Fruit fly (Drosophila melanogaster) whole organism, embryonic: ENCODE results near the gene CG5973.
A peak's percentile ranks its signal among the peaks of the same experiment; 100 is the strongest.

Experiments used
- Abd-B ChIP-seq: fragments of 200-800 bp; sonication (Bioruptor generic); optimal IDR thresholded peaks from 2 replicates; lab custom pipeline; 2018; ENCODE audit warnings: missing biosample characterization, mild to moderate bottlenecking, missing genetic modification characterization, moderate library complexity
- Asciz ChIP-seq: fragments of 200-800 bp; sonication (Bioruptor generic); optimal IDR thresholded peaks from 2 replicates; lab custom pipeline; 2017; ENCODE audit warnings: missing biosample characterization, mild to moderate bottlenecking, missing genetic modification characterization, missing genetic modification reagents
- Atf-2 ChIP-seq: fragments of 200-800 bp; sonication (Bioruptor generic); optimal IDR thresholded peaks from 2 replicates; lab custom pipeline; 2016; ENCODE audit warnings: missing biosample characterization, missing genetic modification characterization
- CG12155 ChIP-seq: fragments of 200-800 bp; sonication (Bioruptor generic); optimal IDR thresholded peaks from 3 replicates; lab custom pipeline; 2016; ENCODE audit warnings: missing biosample characterization, missing genetic modification characterization
- CG12219 ChIP-seq: fragments of 200-800 bp; sonication (Bioruptor generic); optimal IDR thresholded peaks from 3 replicates; lab custom pipeline; 2018; ENCODE audit warnings: missing biosample characterization, mild to moderate bottlenecking, missing genetic modification characterization
- CG1233 ChIP-seq: fragments of 200-800 bp; sonication (Bioruptor generic); optimal IDR thresholded peaks from 4 replicates; lab custom pipeline; 2018; ENCODE audit warnings: missing biosample characterization, mild to moderate bottlenecking, missing genetic modification characterization
- CG12942 ChIP-seq: fragments of 200-800 bp; sonication (Bioruptor generic); optimal IDR thresholded peaks from 3 replicates; lab custom pipeline; 2016; ENCODE audit warnings: missing biosample characterization, missing genetic modification characterization
- CG13123 ChIP-seq: fragments of 200-800 bp; sonication (Bioruptor generic); optimal IDR thresholded peaks from 2 replicates; lab custom pipeline; 2016; ENCODE audit warnings: missing biosample characterization, missing genetic modification characterization
- CG15514 ChIP-seq: fragments of 200-800 bp; sonication (Bioruptor generic); optimal IDR thresholded peaks from 3 replicates; lab custom pipeline; 2017; ENCODE audit warnings: missing biosample characterization, missing genetic modification characterization, mild to moderate bottlenecking, moderate library complexity, missing genetic modification reagents
- CG17186 ChIP-seq: fragments of 200-800 bp; sonication (Bioruptor generic); optimal IDR thresholded peaks from 3 replicates; lab custom pipeline; 2017; ENCODE audit warnings: missing biosample characterization, missing genetic modification reagents, missing genetic modification characterization
- CG17359 ChIP-seq: fragments of 200-800 bp; sonication (Bioruptor generic); optimal IDR thresholded peaks from 3 replicates; lab custom pipeline; 2018; ENCODE audit warnings: missing biosample characterization, mild to moderate bottlenecking, missing genetic modification characterization, moderate library complexity
- CG17802 ChIP-seq: fragments of 200-800 bp; sonication (Bioruptor generic); optimal IDR thresholded peaks from 2 replicates; lab custom pipeline; 2018; ENCODE audit warnings: missing biosample characterization, mild to moderate bottlenecking, missing genetic modification characterization, moderate library complexity
- CG2116 ChIP-seq: fragments of 200-800 bp; sonication (Bioruptor generic); optimal IDR thresholded peaks from 3 replicates; lab custom pipeline; 2018; ENCODE audit warnings: missing biosample characterization, mild to moderate bottlenecking, missing genetic modification characterization
- CG34422 ChIP-seq: fragments of 200-800 bp; sonication (Bioruptor generic); IDR thresholded peaks from 3 replicates; pipeline ENCODE4 v1.3.6; 2022; ENCODE audit warnings: missing biosample characterization, missing genetic modification characterization
- CG42726 ChIP-seq: fragments of 200-800 bp; sonication (Bioruptor generic); IDR thresholded peaks from 2 replicates; pipeline ENCODE4 v1.3.6; 2022; ENCODE audit warnings: missing biosample characterization, missing genetic modification characterization; ENCODE audit not compliant: partially characterized antibody
- CG4282 ChIP-seq: fragments of 200-800 bp; sonication (Bioruptor generic); optimal IDR thresholded peaks from 2 replicates; lab custom pipeline; 2016; ENCODE audit warnings: missing biosample characterization, missing genetic modification characterization
- CG8290 ChIP-seq, 3 experiments: fragments of 200-800 bp; sonication (Bioruptor generic); optimal IDR thresholded peaks; 2 replicates each; lab custom pipeline; 2016 to 2019; ENCODE audit warnings: missing biosample characterization in 3 of 3, missing genetic modification characterization in 3 of 3, mild to moderate bottlenecking in 2 of 3, moderate library complexity in 1 of 3
- CG9876 ChIP-seq: fragments of 200-800 bp; sonication (Bioruptor generic); optimal IDR thresholded peaks from 2 replicates; lab custom pipeline; 2016; ENCODE audit warnings: missing biosample characterization, missing genetic modification characterization
- Camta ChIP-seq: fragments of 200-800 bp; sonication (Bioruptor generic); optimal IDR thresholded peaks from 2 replicates; lab custom pipeline; 2016; ENCODE audit warnings: missing biosample characterization, missing genetic modification characterization
- CoRest ChIP-seq: fragments of 200-800 bp; sonication (Bioruptor generic); optimal IDR thresholded peaks from 3 replicates; lab custom pipeline; 2018; ENCODE audit warnings: missing biosample characterization, mild to moderate bottlenecking, missing genetic modification characterization, moderate library complexity
- Dip2 ChIP-seq: fragments of 200-800 bp; sonication (Bioruptor generic); IDR thresholded peaks from 2 replicates; pipeline ENCODE4 v1.3.6; 2022; ENCODE audit warnings: missing biosample characterization, missing genetic modification characterization
- Elba2 ChIP-seq: fragments of 200-800 bp; sonication (Bioruptor generic); optimal IDR thresholded peaks from 3 replicates; lab custom pipeline; 2016; ENCODE audit warnings: missing biosample characterization, missing genetic modification characterization
- Fer3 ChIP-seq: fragments of 200-800 bp; sonication (Bioruptor generic); optimal IDR thresholded peaks from 2 replicates; lab custom pipeline; 2018; ENCODE audit warnings: missing biosample characterization, mild to moderate bottlenecking, missing genetic modification characterization, moderate library complexity
- MBD-R2 ChIP-seq: fragments of 200-800 bp; sonication (Bioruptor generic); IDR thresholded peaks from 2 replicates; pipeline ENCODE4 v1.3.6; 2022; ENCODE audit warnings: missing biosample characterization, missing genetic modification characterization
- Opbp ChIP-seq: fragments of 200-800 bp; sonication (Bioruptor generic); IDR thresholded peaks from 3 replicates; pipeline ENCODE4 v1.3.6; 2022; ENCODE audit warnings: missing biosample characterization, missing genetic modification characterization; ENCODE audit not compliant: partially characterized antibody
- Sox102F ChIP-seq: fragments of 200-800 bp; sonication (Bioruptor generic); optimal IDR thresholded peaks from 2 replicates; lab custom pipeline; 2018; ENCODE audit warnings: missing biosample characterization, mild to moderate bottlenecking, missing genetic modification characterization, moderate library complexity
- Sry-δ ChIP-seq: fragments of 200-800 bp; sonication (Bioruptor generic); optimal IDR thresholded peaks from 2 replicates; lab custom pipeline; 2016; ENCODE audit warnings: missing biosample characterization, missing genetic modification characterization
- Stat92E ChIP-seq, 3 experiments: fragments of >200 bp in 2 of 3; fragments of 200-800 bp in 1 of 3; sonication (Bioruptor generic) in 1 of 3; optimal IDR thresholded peaks; 2 replicates each; lab custom pipeline; 2017 to 2019; ENCODE audit warnings: missing biosample characterization in 3 of 3, missing genetic modification characterization in 3 of 3, mild to moderate bottlenecking in 1 of 3, moderate library complexity in 1 of 3
- Taf1 ChIP-seq: fragments of 200-800 bp; sonication (Bioruptor generic); IDR thresholded peaks from 2 replicates; pipeline ENCODE4 v1.3.6; 2022; ENCODE audit warnings: missing biosample characterization, missing genetic modification characterization
- az2 ChIP-seq: fragments of 200-800 bp; sonication (Bioruptor generic); optimal IDR thresholded peaks from 3 replicates; lab custom pipeline; 2016; ENCODE audit warnings: missing biosample characterization, missing genetic modification characterization
- bsh ChIP-seq, 2 experiments: fragments of 200-800 bp; sonication (Bioruptor generic); optimal IDR thresholded peaks; 2 replicates each; lab custom pipeline; 2017 to 2018; ENCODE audit warnings: mild to moderate bottlenecking in 2 of 2, missing biosample characterization in 2 of 2, missing genetic modification characterization in 2 of 2, moderate library complexity in 1 of 2
- ci ChIP-seq: fragments of 200-800 bp; sonication (Bioruptor generic); IDR thresholded peaks from 3 replicates; pipeline ENCODE4 v1.3.6; 2022; ENCODE audit warnings: missing biosample characterization, missing genetic modification characterization
- da ChIP-seq: fragments of 200-800 bp; sonication (Bioruptor generic); optimal IDR thresholded peaks from 2 replicates; lab custom pipeline; 2016; ENCODE audit warnings: missing biosample characterization, missing genetic modification characterization
- dysf ChIP-seq: fragments of 200-800 bp; sonication (Bioruptor generic); IDR thresholded peaks from 3 replicates; pipeline ENCODE4 v1.3.6; 2022; ENCODE audit warnings: missing biosample characterization, missing genetic modification characterization
- en ChIP-seq: fragments of 200-800 bp; sonication (Bioruptor generic); optimal IDR thresholded peaks from 2 replicates; lab custom pipeline; 2016; ENCODE audit warnings: missing biosample characterization, missing genetic modification characterization
- exex ChIP-seq: fragments of 200-800 bp; sonication (Bioruptor generic); optimal IDR thresholded peaks from 4 replicates; lab custom pipeline; 2018; ENCODE audit warnings: missing biosample characterization, mild to moderate bottlenecking, missing genetic modification characterization, moderate library complexity
- fu2 ChIP-seq: fragments of 200-800 bp; sonication (Bioruptor generic); optimal IDR thresholded peaks from 2 replicates; lab custom pipeline; 2016; ENCODE audit warnings: missing biosample characterization, missing genetic modification characterization
- gce ChIP-seq: fragments of 200-800 bp; sonication (Bioruptor generic); IDR thresholded peaks from 3 replicates; pipeline ENCODE4 v1.3.6; 2022; ENCODE audit warnings: missing biosample characterization, missing genetic modification characterization
- gcm2 ChIP-seq: fragments of 200-800 bp; sonication (Bioruptor generic); optimal IDR thresholded peaks from 2 replicates; lab custom pipeline; 2016; ENCODE audit warnings: missing biosample characterization, missing genetic modification characterization
- lola ChIP-seq, 3 experiments: fragments of >200 bp in 2 of 3; fragments of 200-800 bp in 1 of 3; sonication (Bioruptor generic) in 1 of 3; optimal IDR thresholded peaks; 2 replicates each; lab custom pipeline; 2017 to 2019; ENCODE audit warnings: missing biosample characterization in 3 of 3, missing genetic modification characterization in 3 of 3, mild to moderate bottlenecking in 1 of 3, moderate library complexity in 1 of 3
- mld ChIP-seq: fragments of 200-800 bp; sonication (Bioruptor generic); IDR thresholded peaks from 3 replicates; pipeline ENCODE4 v1.3.6; 2022; ENCODE audit warnings: missing biosample characterization, missing genetic modification characterization; ENCODE audit not compliant: partially characterized antibody
- peb ChIP-seq: fragments of 200-800 bp; sonication (Bioruptor generic); IDR thresholded peaks from 2 replicates; pipeline ENCODE4 v1.3.6; 2022; ENCODE audit warnings: missing biosample characterization, missing genetic modification characterization
- row ChIP-seq: fragments of 200-800 bp; sonication (Bioruptor generic); IDR thresholded peaks from 3 replicates; pipeline ENCODE4 v1.3.6; 2022; ENCODE audit warnings: missing biosample characterization, missing genetic modification characterization
- sd ChIP-seq: fragments of 200-800 bp; sonication (Bioruptor generic); optimal IDR thresholded peaks from 3 replicates; lab custom pipeline; 2018; ENCODE audit warnings: missing biosample characterization, mild to moderate bottlenecking, missing genetic modification characterization, moderate library complexity
- sisA ChIP-seq: fragments of 200-800 bp; sonication (Bioruptor generic); IDR thresholded peaks from 2 replicates; pipeline ENCODE4 v1.3.6; 2022; ENCODE audit warnings: missing biosample characterization, missing genetic modification characterization
- slou ChIP-seq: fragments of 200-800 bp; sonication (Bioruptor generic); optimal IDR thresholded peaks from 3 replicates; lab custom pipeline; 2016; ENCODE audit warnings: missing biosample characterization, missing genetic modification characterization
- wor ChIP-seq: fragments of 200-800 bp; sonication (Bioruptor generic); IDR thresholded peaks from 2 replicates; pipeline ENCODE4 v1.3.6; 2022; ENCODE audit warnings: missing biosample characterization, missing genetic modification characterization
- z ChIP-seq: fragments of 200-800 bp; sonication (Bioruptor generic); IDR thresholded peaks from 3 replicates; pipeline ENCODE4 v1.3.6; 2022; ENCODE audit warnings: missing biosample characterization, missing genetic modification characterization

The CG5973 gene

dm6 chr2L:7494341-7495293 is 57.3 kb downstream of the CG5973 start (continued):
- TF ChIP-seq Opbp: no peak
- TF ChIP-seq CG1233 (GFP tag; lab: Kevin White, UChicago): peak; percentile 10
- no peak for TF ChIP-seq en (GFP tag; lab: Kevin White, UChicago)
- TF ChIP-seq z (GFP tag; lab: Robert Waterston, UW): no peak
- no peak for TF ChIP-seq CG9876 (GFP tag; lab: Kevin White, UChicago)
- TF ChIP-seq Elba2: no peak
- TF ChIP-seq CG42726: no peak
- TF ChIP-seq dysf (GFP tag; lab: Robert Waterston, UW): peak; percentile 79
- TF ChIP-seq CG17802 (tag; lab: Kevin White, UChicago): no peak
- peak in 1 of 3 experiments; percentile 51 for TF ChIP-seq lola (GFP tag; optimal IDR thresholded peaks at IDR 0.05; lab: Kevin White, UChicago)
- no peak for TF ChIP-seq wor (GFP tag; lab: Robert Waterston, UW)
- TF ChIP-seq CG2116: no peak
- TF ChIP-seq Stat92E (GFP tag; optimal IDR thresholded peaks at IDR 0.05; lab: Kevin White, UChicago): no peak
- TF ChIP-seq sd (tag; lab: Kevin White, UChicago): peak; percentile 95
- no peak for TF ChIP-seq exex (tag; lab: Kevin White, UChicago)
- TF ChIP-seq Asciz: peak; percentile 68
- no peak for TF ChIP-seq Taf1 (GFP tag; lab: Robert Waterston, UW)
- no peak for TF ChIP-seq slou
- TF ChIP-seq Sry-δ: no peak
- TF ChIP-seq sisA: no peak
- TF ChIP-seq ci (GFP tag; lab: Robert Waterston, UW): peak; percentile 16; the same call in 1 of the 3 replicates
- TF ChIP-seq Sox102F (GFP tag; lab: Kevin White, UChicago): peak; percentile 44
- TF ChIP-seq CG17359 (tag; lab: Kevin White, UChicago): peak; percentile 25
- TF ChIP-seq CG12155 (GFP tag; lab: Kevin White, UChicago): peak; percentile 60
- peak; percentile 81 for TF ChIP-seq row
- no peak for TF ChIP-seq CG8290 (GFP tag; optimal IDR thresholded peaks at IDR 0.05; lab: Kevin White, UChicago)
- TF ChIP-seq CG8290 (tag; optimal IDR thresholded peaks at IDR 0.05; lab: Kevin White, UChicago): no peak
- TF ChIP-seq Abd-B (GFP tag; lab: Kevin White, UChicago): no peak
- no peak for TF ChIP-seq gcm2 (GFP tag; lab: Kevin White, UChicago)
- no peak for TF ChIP-seq CG4282 (GFP tag; lab: Kevin White, UChicago)
- TF ChIP-seq CG12942 (GFP tag; lab: Kevin White, UChicago): no peak
- peak; percentile 56; the same call in 1 of the 2 replicates for TF ChIP-seq MBD-R2 (GFP tag; lab: Robert Waterston, UW)
- peak; percentile 43 for TF ChIP-seq az2 (GFP tag; lab: Kevin White, UChicago)
- no peak for TF ChIP-seq Dip2 (GFP tag; lab: Robert Waterston, UW)
- TF ChIP-seq CoRest (tag; lab: Kevin White, UChicago): peak; percentile 58
- no peak for TF ChIP-seq CG13123 (GFP tag; lab: Kevin White, UChicago)
- no peak for TF ChIP-seq CG34422
- TF ChIP-seq Camta (GFP tag; lab: Kevin White, UChicago): no peak
- TF ChIP-seq bsh (GFP tag; optimal IDR thresholded peaks at IDR 0.05; lab: Kevin White, UChicago): peak in 1 of 2 experiments; percentile 61
- no peak for TF ChIP-seq mld (GFP tag; lab: Robert Waterston, UW)
- TF ChIP-seq CG17186 (GFP tag; lab: Kevin White, UChicago): no peak
- no peak for TF ChIP-seq CG15514
- TF ChIP-seq peb (GFP tag; lab: Robert Waterston, UW): no peak
- no peak for TF ChIP-seq da (GFP tag; lab: Kevin White, UChicago)
- peak; percentile 8 for TF ChIP-seq fu2 (GFP tag; lab: Kevin White, UChicago)
- no peak for TF ChIP-seq gce (GFP tag; lab: Robert Waterston, UW)
- peak; percentile 45 for TF ChIP-seq CG12219
- TF ChIP-seq Fer3 (tag; lab: Kevin White, UChicago): no peak
- no peak for TF ChIP-seq Atf-2 (GFP tag; lab: Kevin White, UChicago)
